Fruit fly (Drosophila melanogaster) whole organism, prepupa: ENCODE data around the gene CG5447.

Experiments used
- Blimp-1 ChIP-seq: fragments of 200-800 bp; sonication (Bioruptor generic); optimal IDR thresholded peaks from 3 replicates; lab custom pipeline; 2017; ENCODE audit warnings: missing biosample characterization, missing genetic modification characterization, mild to moderate bottlenecking, moderate library complexity, missing genetic modification reagents
- CG10631 ChIP-seq: fragments of 200-800 bp; sonication (Bioruptor generic); optimal IDR thresholded peaks from 2 replicates; lab custom pipeline; 2016; ENCODE audit warnings: missing biosample characterization, missing genetic modification characterization
- CG11294 ChIP-seq: fragments of 200-800 bp; sonication (Bioruptor generic); IDR thresholded peaks from 2 replicates; pipeline ENCODE4 v1.3.6; 2022; ENCODE audit warnings: missing biosample characterization, missing genetic modification characterization
- CG15336 ChIP-seq: fragments of 200-800 bp; sonication (Bioruptor generic); IDR thresholded peaks from 2 replicates; pipeline ENCODE4 v1.3.6; 2022; ENCODE audit warnings: missing biosample characterization, missing genetic modification characterization
- CG1621 ChIP-seq: fragments of 200-800 bp; sonication (Bioruptor generic); optimal IDR thresholded peaks from 3 replicates; lab custom pipeline; 2018; ENCODE audit warnings: missing biosample characterization, mild to moderate bottlenecking, missing genetic modification characterization
- CG3032 ChIP-seq: fragments of 200-800 bp; optimal IDR thresholded peaks from 2 replicates; lab custom pipeline; 2019; ENCODE audit warnings: missing biosample characterization, mild to moderate bottlenecking, missing genetic modification characterization, moderate library complexity
- CG31627 ChIP-seq: fragments of 200-800 bp; sonication (Bioruptor generic); optimal IDR thresholded peaks from 3 replicates; lab custom pipeline; 2016; ENCODE audit warnings: missing biosample characterization, missing genetic modification characterization
- CG32006 ChIP-seq: fragments of 200-800 bp; sonication (Bioruptor generic); optimal IDR thresholded peaks from 3 replicates; lab custom pipeline; 2017; ENCODE audit warnings: missing biosample characterization, mild to moderate bottlenecking, missing genetic modification characterization
- CG34406 ChIP-seq: fragments of 200-800 bp; sonication (Bioruptor generic); optimal IDR thresholded peaks from 3 replicates; lab custom pipeline; 2016; ENCODE audit warnings: missing biosample characterization, missing genetic modification characterization
- CG6163 ChIP-seq: fragments of 200-800 bp; sonication (Bioruptor generic); IDR thresholded peaks from 3 replicates; pipeline ENCODE4 v1.3.6; 2022; ENCODE audit warnings: missing biosample characterization, missing genetic modification characterization
- CG6276 ChIP-seq: fragments of 200-800 bp; sonication (Bioruptor generic); optimal IDR thresholded peaks from 2 replicates; lab custom pipeline; 2017; ENCODE audit warnings: missing biosample characterization, mild to moderate bottlenecking, missing genetic modification characterization
- CG6792 ChIP-seq: fragments of 200-800 bp; sonication (Bioruptor generic); optimal IDR thresholded peaks from 3 replicates; lab custom pipeline; 2016; ENCODE audit warnings: missing biosample characterization, missing genetic modification characterization
- CG6808 ChIP-seq: fragments of 200-800 bp; sonication (Bioruptor generic); optimal IDR thresholded peaks from 3 replicates; lab custom pipeline; 2017; ENCODE audit warnings: missing biosample characterization, missing genetic modification characterization, mild to moderate bottlenecking, moderate library complexity, missing genetic modification reagents
- CG6854 ChIP-seq: fragments of 200-800 bp; sonication (Bioruptor generic); optimal IDR thresholded peaks from 2 replicates; lab custom pipeline; 2017; ENCODE audit warnings: missing biosample characterization, mild to moderate bottlenecking, missing genetic modification characterization
- CG9139 ChIP-seq: fragments of 200-800 bp; sonication (Bioruptor generic); optimal IDR thresholded peaks from 3 replicates; lab custom pipeline; 2017; ENCODE audit warnings: missing biosample characterization, mild to moderate bottlenecking, missing genetic modification characterization
- Eip93F ChIP-seq: fragments of 200-800 bp; sonication (Bioruptor generic); optimal IDR thresholded peaks from 2 replicates; lab custom pipeline; 2016; ENCODE audit warnings: missing biosample characterization, mild to moderate bottlenecking, missing genetic modification characterization
- Ets96B ChIP-seq: fragments of 200-800 bp; optimal IDR thresholded peaks from 2 replicates; lab custom pipeline; 2019; ENCODE audit warnings: missing biosample characterization, mild to moderate bottlenecking, missing genetic modification characterization, moderate library complexity
- Hr38 ChIP-seq: sonication (Bioruptor generic); optimal IDR thresholded peaks from 2 replicates; lab custom pipeline; 2016; ENCODE audit warnings: missing biosample characterization, missing genetic modification characterization
- Hr39 ChIP-seq: fragments of 200-800 bp; sonication (Bioruptor generic); optimal IDR thresholded peaks from 2 replicates; lab custom pipeline; 2016; ENCODE audit warnings: missing biosample characterization, missing genetic modification characterization
- OdsH ChIP-seq: fragments of 200-800 bp; sonication (Bioruptor generic); optimal IDR thresholded peaks from 3 replicates; lab custom pipeline; 2016; ENCODE audit warnings: missing biosample characterization, missing genetic modification characterization
- Sox102F ChIP-seq: fragments of 200-800 bp; sonication (Bioruptor generic); optimal IDR thresholded peaks from 2 replicates; lab custom pipeline; 2016; ENCODE audit warnings: missing biosample characterization, mild to moderate bottlenecking, missing genetic modification characterization
- Sox15 ChIP-seq: fragments of 200-800 bp; sonication (Bioruptor generic); optimal IDR thresholded peaks from 3 replicates; lab custom pipeline; 2016; ENCODE audit warnings: missing biosample characterization, missing genetic modification characterization
- achi ChIP-seq: fragments of 200-800 bp; sonication (Bioruptor generic); optimal IDR thresholded peaks from 3 replicates; lab custom pipeline; 2016; ENCODE audit warnings: missing biosample characterization, missing genetic modification characterization
- acj6 ChIP-seq: fragments of 200-800 bp; sonication (Bioruptor generic); optimal IDR thresholded peaks from 3 replicates; lab custom pipeline; 2016; ENCODE audit warnings: missing biosample characterization, missing genetic modification characterization
- dac ChIP-seq: fragments of 200-800 bp; sonication (Bioruptor generic); optimal IDR thresholded peaks from 2 replicates; lab custom pipeline; 2017; ENCODE audit warnings: missing biosample characterization, mild to moderate bottlenecking, missing genetic modification characterization
- dsx ChIP-seq: fragments of 200-800 bp; optimal IDR thresholded peaks from 3 replicates; lab custom pipeline; 2019; ENCODE audit warnings: missing biosample characterization, mild to moderate bottlenecking, missing genetic modification characterization, moderate library complexity; ENCODE audit not compliant: poor library complexity, severe bottlenecking
- eg ChIP-seq: fragments of 200-800 bp; sonication (Bioruptor generic); IDR thresholded peaks from 3 replicates; pipeline ENCODE4 v1.3.6; 2022; ENCODE audit warnings: missing biosample characterization, missing genetic modification characterization
- fd59A ChIP-seq: fragments of 200-800 bp; sonication (Bioruptor generic); optimal IDR thresholded peaks from 2 replicates; lab custom pipeline; 2017; ENCODE audit warnings: missing biosample characterization, mild to moderate bottlenecking, missing genetic modification characterization, missing genetic modification reagents
- net ChIP-seq: fragments of 200-800 bp; sonication (Bioruptor generic); optimal IDR thresholded peaks from 3 replicates; lab custom pipeline; 2016; ENCODE audit warnings: missing biosample characterization, missing genetic modification characterization
- salr ChIP-seq, 2 experiments: fragments of 200-800 bp; sonication (Bioruptor generic); optimal IDR thresholded peaks; 3 replicates each; lab custom pipeline; 2016 to 2018; ENCODE audit warnings: missing biosample characterization in 2 of 2, missing genetic modification characterization in 2 of 2, mild to moderate bottlenecking in 1 of 2
- ss ChIP-seq, 2 experiments: fragments of 200-800 bp; sonication (Bioruptor generic); optimal IDR thresholded peaks; 2 replicates in 1 of 2; 3 replicates in 1 of 2; lab custom pipeline; 2017 to 2018; ENCODE audit warnings: mild to moderate bottlenecking in 2 of 2, missing biosample characterization in 2 of 2, missing genetic modification characterization in 2 of 2, moderate library complexity in 1 of 2
- svp ChIP-seq: fragments of 200-800 bp; sonication (Bioruptor generic); peaks from one replicate; lab custom pipeline; 2016; ENCODE audit warnings: missing biosample characterization, missing genetic modification characterization
- topi ChIP-seq: fragments of 200-800 bp; sonication (Bioruptor generic); optimal IDR thresholded peaks from 3 replicates; lab custom pipeline; 2016; ENCODE audit warnings: missing biosample characterization, missing genetic modification characterization
- vri ChIP-seq: fragments of 200-800 bp; sonication (Bioruptor generic); optimal IDR thresholded peaks from 3 replicates; lab custom pipeline; 2016; ENCODE audit warnings: missing biosample characterization, mild to moderate bottlenecking, missing genetic modification characterization

The CG5447 gene

dm6 chr3R:26443875-26444511 lies 8.3 kb upstream of the CG5447 start (continued):
- TF ChIP-seq svp: peak; percentile 51
- TF ChIP-seq achi (GFP tag; lab: Kevin White, UChicago): peak; percentile 65
- no peak for TF ChIP-seq CG1621 (tag; lab: Kevin White, UChicago)
- no peak for TF ChIP-seq vri
- no peak for TF ChIP-seq CG31627 (GFP tag; lab: Kevin White, UChicago)
- no peak for TF ChIP-seq CG3032 (tag; lab: Kevin White, UChicago)
- TF ChIP-seq Sox15 (GFP tag; lab: Kevin White, UChicago): no peak
- peak; percentile 43 for TF ChIP-seq CG10631 (GFP tag; lab: Kevin White, UChicago)
- TF ChIP-seq CG9139 (GFP tag; lab: Kevin White, UChicago): no peak

dm6 chr3R:26448779-26449178 lies 3.6 kb upstream of the CG5447 start, which contains the start of gene Hex-t1:
Gene Hex-t1, plus strand, starts transcription at chr3R:26449079.
- TF ChIP-seq fd59A (GFP tag; lab: Kevin White, UChicago) (no peak), CG6808 (GFP tag; lab: Kevin White, UChicago) (no peak), eg (GFP tag; lab: Robert Waterston, UW) (no peak), Hr38 (GFP tag; lab: Kevin White, UChicago) (no peak), achi (GFP tag; lab: Kevin White, UChicago) (no peak), ss (GFP tag; optimal IDR thresholded peaks at IDR 0.05; lab: Kevin White, UChicago) (no peak), dac (GFP tag; lab: Kevin White, UChicago) (no peak), CG9139 (GFP tag; lab: Kevin White, UChicago) (no peak), Blimp-1 (no peak), Sox102F (GFP tag; lab: Kevin White, UChicago) (no peak), OdsH (GFP tag; lab: Kevin White, UChicago) (no peak), CG6163 (GFP tag; lab: Robert Waterston, UW) (no peak), CG6792 (no peak), CG6276 (GFP tag; lab: Kevin White, UChicago) (no peak), CG6854 (no peak), acj6 (GFP tag; lab: Kevin White, UChicago) (no peak), net (GFP tag; lab: Kevin White, UChicago) (no peak), Hr39 (no peak)

dm6 chr3R:26450371-26450770 lies 2.0 kb upstream of the CG5447 start, which contains the start of gene Hex-t2:
Gene Hex-t2, plus strand, starts transcription at chr3R:26450671.
- no peak for TF ChIP-seq CG15336
- TF ChIP-seq CG34406 (GFP tag; lab: Kevin White, UChicago): no peak
- no peak for TF ChIP-seq Ets96B (tag; lab: Kevin White, UChicago)
- TF ChIP-seq topi (GFP tag; lab: Kevin White, UChicago): no peak
- TF ChIP-seq CG31627 (GFP tag; lab: Kevin White, UChicago): no peak
- no peak for TF ChIP-seq Sox102F (GFP tag; lab: Kevin White, UChicago)
- TF ChIP-seq vri: no peak
- no peak for TF ChIP-seq Eip93F (GFP tag; lab: Kevin White, UChicago)
- no peak for TF ChIP-seq CG6792
- TF ChIP-seq CG10631 (GFP tag; lab: Kevin White, UChicago): no peak
- TF ChIP-seq salr (GFP tag; optimal IDR thresholded peaks at IDR 0.05; lab: Kevin White, UChicago): no peak
- TF ChIP-seq CG32006 (GFP tag; lab: Kevin White, UChicago): no peak
- no peak for TF ChIP-seq Hr38 (GFP tag; lab: Kevin White, UChicago)
- TF ChIP-seq CG6163 (GFP tag; lab: Robert Waterston, UW): no peak
- no peak for TF ChIP-seq Sox15 (GFP tag; lab: Kevin White, UChicago)
- no peak for TF ChIP-seq Blimp-1

dm6 chr3R:26454494-26454893 lies 2.2 kb downstream of the CG5447 start, which contains the start of gene CG43117:
Gene CG43117, plus strand, starts transcription at chr3R:26454794.
- no peak for TF ChIP-seq CG15336
- TF ChIP-seq vri: no peak
- no peak for TF ChIP-seq CG11294 (GFP tag; lab: Robert Waterston, UW)
- no peak for TF ChIP-seq topi (GFP tag; lab: Kevin White, UChicago)
- TF ChIP-seq dac (GFP tag; lab: Kevin White, UChicago): no peak
- TF ChIP-seq dsx (GFP tag; lab: Kevin White, UChicago): no peak
